Fruit fly (Drosophila melanogaster) whole organism, prepupa: Measurements from ENCODE around the gene CG32650.
A peak's percentile ranks its signal among the peaks of the same experiment; 100 is the strongest.

Experiments used
- Blimp-1 ChIP-seq: fragments of 200-800 bp; sonication (Bioruptor generic); optimal IDR thresholded peaks from 3 replicates; lab custom pipeline; 2017; ENCODE audit warnings: missing biosample characterization, missing genetic modification characterization, mild to moderate bottlenecking, moderate library complexity, missing genetic modification reagents
- CG10669 ChIP-seq: fragments of 200-800 bp; sonication (Bioruptor generic); optimal IDR thresholded peaks from 3 replicates; lab custom pipeline; 2018; ENCODE audit warnings: missing biosample characterization, mild to moderate bottlenecking, missing genetic modification characterization, moderate library complexity
- CG11294 ChIP-seq: fragments of 200-800 bp; sonication (Bioruptor generic); IDR thresholded peaks from 2 replicates; pipeline ENCODE4 v1.3.6; 2022; ENCODE audit warnings: missing biosample characterization, missing genetic modification characterization
- CG11762 ChIP-seq: fragments of 200-800 bp; sonication (Bioruptor generic); optimal IDR thresholded peaks from 3 replicates; lab custom pipeline; 2016; ENCODE audit warnings: missing biosample characterization, missing genetic modification characterization; ENCODE audit not compliant: insufficient read depth
- CG15336 ChIP-seq: fragments of 200-800 bp; sonication (Bioruptor generic); IDR thresholded peaks from 2 replicates; pipeline ENCODE4 v1.3.6; 2022; ENCODE audit warnings: missing biosample characterization, missing genetic modification characterization
- CG1621 ChIP-seq: fragments of 200-800 bp; sonication (Bioruptor generic); optimal IDR thresholded peaks from 3 replicates; lab custom pipeline; 2018; ENCODE audit warnings: missing biosample characterization, mild to moderate bottlenecking, missing genetic modification characterization
- CG16779 ChIP-seq: fragments of 200-800 bp; sonication (Bioruptor generic); optimal IDR thresholded peaks from 3 replicates; lab custom pipeline; 2017; ENCODE audit warnings: missing biosample characterization, mild to moderate bottlenecking, missing genetic modification characterization
- CG3032 ChIP-seq: fragments of 200-800 bp; optimal IDR thresholded peaks from 2 replicates; lab custom pipeline; 2019; ENCODE audit warnings: missing biosample characterization, mild to moderate bottlenecking, missing genetic modification characterization, moderate library complexity
- CG31627 ChIP-seq: fragments of 200-800 bp; sonication (Bioruptor generic); optimal IDR thresholded peaks from 3 replicates; lab custom pipeline; 2016; ENCODE audit warnings: missing biosample characterization, missing genetic modification characterization
- CG32006 ChIP-seq: fragments of 200-800 bp; sonication (Bioruptor generic); optimal IDR thresholded peaks from 3 replicates; lab custom pipeline; 2017; ENCODE audit warnings: missing biosample characterization, mild to moderate bottlenecking, missing genetic modification characterization
- CG34406 ChIP-seq: fragments of 200-800 bp; sonication (Bioruptor generic); optimal IDR thresholded peaks from 3 replicates; lab custom pipeline; 2016; ENCODE audit warnings: missing biosample characterization, missing genetic modification characterization
- CG3919 ChIP-seq: fragments of 200-800 bp; sonication (Bioruptor generic); optimal IDR thresholded peaks from 3 replicates; lab custom pipeline; 2016; ENCODE audit warnings: missing biosample characterization, missing genetic modification characterization
- CG6163 ChIP-seq: fragments of 200-800 bp; sonication (Bioruptor generic); IDR thresholded peaks from 3 replicates; pipeline ENCODE4 v1.3.6; 2022; ENCODE audit warnings: missing biosample characterization, missing genetic modification characterization
- CG6276 ChIP-seq: fragments of 200-800 bp; sonication (Bioruptor generic); optimal IDR thresholded peaks from 2 replicates; lab custom pipeline; 2017; ENCODE audit warnings: missing biosample characterization, mild to moderate bottlenecking, missing genetic modification characterization
- CG6792 ChIP-seq: fragments of 200-800 bp; sonication (Bioruptor generic); optimal IDR thresholded peaks from 3 replicates; lab custom pipeline; 2016; ENCODE audit warnings: missing biosample characterization, missing genetic modification characterization
- CG6808 ChIP-seq: fragments of 200-800 bp; sonication (Bioruptor generic); optimal IDR thresholded peaks from 3 replicates; lab custom pipeline; 2017; ENCODE audit warnings: missing biosample characterization, missing genetic modification characterization, mild to moderate bottlenecking, moderate library complexity, missing genetic modification reagents
- CG8119 ChIP-seq: fragments of 200-800 bp; sonication (Bioruptor generic); IDR thresholded peaks from 3 replicates; pipeline ENCODE4 v1.3.6; 2022; ENCODE audit warnings: missing biosample characterization, missing genetic modification characterization
- CG8632 ChIP-seq: fragments of 200-800 bp; sonication (Bioruptor generic); optimal IDR thresholded peaks from 3 replicates; lab custom pipeline; 2016; ENCODE audit warnings: missing biosample characterization, missing genetic modification characterization
- Eip75B ChIP-seq: fragments of 200-800 bp; sonication (Bioruptor generic); optimal IDR thresholded peaks from 3 replicates; lab custom pipeline; 2016; ENCODE audit warnings: missing biosample characterization, missing genetic modification characterization
- Eip78C ChIP-seq: fragments of 200-800 bp; sonication (Bioruptor generic); peaks from one replicate; lab custom pipeline; 2016; ENCODE audit warnings: missing biosample characterization, missing genetic modification characterization
- Eip93F ChIP-seq: fragments of 200-800 bp; sonication (Bioruptor generic); optimal IDR thresholded peaks from 2 replicates; lab custom pipeline; 2016; ENCODE audit warnings: missing biosample characterization, mild to moderate bottlenecking, missing genetic modification characterization
- Gug ChIP-seq: fragments of 200-800 bp; sonication (Bioruptor generic); IDR thresholded peaks from 2 replicates; pipeline ENCODE4 v1.3.6; 2022; ENCODE audit warnings: missing biosample characterization, missing genetic modification characterization
- Hr38 ChIP-seq: sonication (Bioruptor generic); optimal IDR thresholded peaks from 2 replicates; lab custom pipeline; 2016; ENCODE audit warnings: missing biosample characterization, missing genetic modification characterization
- Hr39 ChIP-seq: fragments of 200-800 bp; sonication (Bioruptor generic); optimal IDR thresholded peaks from 2 replicates; lab custom pipeline; 2016; ENCODE audit warnings: missing biosample characterization, missing genetic modification characterization
- Hr4 ChIP-seq: fragments of 200-800 bp; sonication (Bioruptor generic); optimal IDR thresholded peaks from 3 replicates; lab custom pipeline; 2016; ENCODE audit warnings: missing biosample characterization, missing genetic modification characterization
- Lpt ChIP-seq: fragments of 200-800 bp; sonication (Bioruptor generic); optimal IDR thresholded peaks from 3 replicates; lab custom pipeline; 2016; ENCODE audit warnings: missing biosample characterization, missing genetic modification characterization
- Met ChIP-seq: fragments of 200-800 bp; sonication (Bioruptor generic); optimal IDR thresholded peaks from 3 replicates; lab custom pipeline; 2016; ENCODE audit warnings: missing biosample characterization, missing genetic modification characterization
- OdsH ChIP-seq: fragments of 200-800 bp; sonication (Bioruptor generic); optimal IDR thresholded peaks from 3 replicates; lab custom pipeline; 2016; ENCODE audit warnings: missing biosample characterization, missing genetic modification characterization
- Sox102F ChIP-seq: fragments of 200-800 bp; sonication (Bioruptor generic); optimal IDR thresholded peaks from 2 replicates; lab custom pipeline; 2016; ENCODE audit warnings: missing biosample characterization, mild to moderate bottlenecking, missing genetic modification characterization
- Sox14 ChIP-seq: fragments of 200-800 bp; sonication (Bioruptor generic); optimal IDR thresholded peaks from 3 replicates; lab custom pipeline; 2016; ENCODE audit warnings: missing biosample characterization, missing genetic modification characterization
- Sox15 ChIP-seq: fragments of 200-800 bp; sonication (Bioruptor generic); optimal IDR thresholded peaks from 3 replicates; lab custom pipeline; 2016; ENCODE audit warnings: missing biosample characterization, missing genetic modification characterization
- achi ChIP-seq: fragments of 200-800 bp; sonication (Bioruptor generic); optimal IDR thresholded peaks from 3 replicates; lab custom pipeline; 2016; ENCODE audit warnings: missing biosample characterization, missing genetic modification characterization
- acj6 ChIP-seq: fragments of 200-800 bp; sonication (Bioruptor generic); optimal IDR thresholded peaks from 3 replicates; lab custom pipeline; 2016; ENCODE audit warnings: missing biosample characterization, missing genetic modification characterization
- cyc ChIP-seq: fragments of 200-800 bp; sonication (Bioruptor generic); optimal IDR thresholded peaks from 3 replicates; lab custom pipeline; 2016; ENCODE audit warnings: missing biosample characterization, missing genetic modification characterization
- dac ChIP-seq: fragments of 200-800 bp; sonication (Bioruptor generic); optimal IDR thresholded peaks from 2 replicates; lab custom pipeline; 2017; ENCODE audit warnings: missing biosample characterization, mild to moderate bottlenecking, missing genetic modification characterization
- dsx ChIP-seq: fragments of 200-800 bp; optimal IDR thresholded peaks from 3 replicates; lab custom pipeline; 2019; ENCODE audit warnings: missing biosample characterization, mild to moderate bottlenecking, missing genetic modification characterization, moderate library complexity; ENCODE audit not compliant: poor library complexity, severe bottlenecking
- eg ChIP-seq: fragments of 200-800 bp; sonication (Bioruptor generic); IDR thresholded peaks from 3 replicates; pipeline ENCODE4 v1.3.6; 2022; ENCODE audit warnings: missing biosample characterization, missing genetic modification characterization
- esn ChIP-seq: fragments of 200-800 bp; sonication (Bioruptor generic); optimal IDR thresholded peaks from 2 replicates; lab custom pipeline; 2016; ENCODE audit warnings: missing biosample characterization, mild to moderate bottlenecking, missing genetic modification characterization, moderate library complexity
- fkh ChIP-seq: fragments of 200-800 bp; sonication (Bioruptor generic); optimal IDR thresholded peaks from 3 replicates; lab custom pipeline; 2017; ENCODE audit warnings: missing biosample characterization, mild to moderate bottlenecking, missing genetic modification characterization, moderate library complexity
- lz ChIP-seq: fragments of 200-800 bp; sonication (Bioruptor generic); optimal IDR thresholded peaks from 3 replicates; lab custom pipeline; 2016; ENCODE audit warnings: missing biosample characterization, missing genetic modification characterization
- pdm3 ChIP-seq: fragments of 200-800 bp; sonication (Bioruptor generic); optimal IDR thresholded peaks from 3 replicates; lab custom pipeline; 2016; ENCODE audit warnings: missing biosample characterization, missing genetic modification characterization
- ss ChIP-seq, 2 experiments: fragments of 200-800 bp; sonication (Bioruptor generic); optimal IDR thresholded peaks; 2 replicates in 1 of 2; 3 replicates in 1 of 2; lab custom pipeline; 2017 to 2018; ENCODE audit warnings: mild to moderate bottlenecking in 2 of 2, missing biosample characterization in 2 of 2, missing genetic modification characterization in 2 of 2, moderate library complexity in 1 of 2
- svp ChIP-seq: fragments of 200-800 bp; sonication (Bioruptor generic); peaks from one replicate; lab custom pipeline; 2016; ENCODE audit warnings: missing biosample characterization, missing genetic modification characterization
- topi ChIP-seq: fragments of 200-800 bp; sonication (Bioruptor generic); optimal IDR thresholded peaks from 3 replicates; lab custom pipeline; 2016; ENCODE audit warnings: missing biosample characterization, missing genetic modification characterization
- vri ChIP-seq: fragments of 200-800 bp; sonication (Bioruptor generic); optimal IDR thresholded peaks from 3 replicates; lab custom pipeline; 2016; ENCODE audit warnings: missing biosample characterization, mild to moderate bottlenecking, missing genetic modification characterization

The CG32650 gene

DNA sequence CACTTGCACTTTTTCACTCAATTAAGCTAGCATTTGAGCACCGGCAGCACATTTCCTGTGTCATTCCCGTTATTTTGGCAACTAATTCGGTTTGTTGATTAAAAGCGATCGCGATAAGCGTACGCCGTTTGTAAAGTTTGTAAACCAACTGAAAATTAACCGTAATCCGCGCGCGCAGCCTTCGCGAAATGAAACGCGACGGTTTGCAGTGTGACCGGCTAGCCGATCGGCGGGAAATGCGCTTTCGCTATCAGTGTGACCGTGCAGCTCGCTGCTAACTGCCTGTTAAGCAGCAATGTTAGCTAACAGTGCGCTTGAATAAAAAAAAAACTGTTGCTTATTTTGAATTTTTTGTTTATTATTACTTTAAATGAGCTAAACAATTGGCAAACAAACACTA lies 1.3 kb downstream of the CG32650 start, which contains the start of gene Pde9:
Gene Pde9, minus strand, starts transcription at position 178 of the 400 bp plus-strand sequence.
- peak; percentile 29 for TF ChIP-seq CG1621
- no peak for TF ChIP-seq Sox15 (GFP tag; lab: Kevin White, UChicago)
- peak; percentile 60 for TF ChIP-seq Eip78C (GFP tag; lab: Kevin White, UChicago)
- no peak for TF ChIP-seq CG8119 (GFP tag; lab: Robert Waterston, UW)
- TF ChIP-seq CG6808 (GFP tag; lab: Kevin White, UChicago) = peak; percentile 11
- TF ChIP-seq esn = peak; percentile 1
- TF ChIP-seq eg (GFP tag; lab: Robert Waterston, UW) = 0 out of 3 replicates have a peak, but pooled peaks have one; percentile 29

DNA sequence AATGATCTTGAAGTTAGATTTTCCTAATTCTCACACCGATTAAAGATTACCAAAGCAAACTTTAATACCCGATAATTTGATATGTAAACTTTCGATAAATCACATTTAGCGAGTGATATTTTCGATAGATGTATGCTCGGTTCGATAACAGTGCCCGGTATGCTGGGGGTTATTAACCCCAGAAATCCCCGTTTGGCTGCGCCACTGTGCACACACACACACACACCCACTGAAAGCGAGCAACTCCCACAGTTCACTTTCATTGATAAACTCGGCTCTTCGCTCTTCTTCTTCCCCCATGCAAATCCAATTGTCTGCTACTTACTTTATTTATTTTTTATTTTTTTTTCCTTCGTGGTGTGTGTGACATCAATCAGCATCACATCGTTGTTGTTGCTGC lies 2.1 kb downstream of the CG32650 start:
- no peak for TF ChIP-seq acj6 (GFP tag; lab: Kevin White, UChicago)
- no peak for TF ChIP-seq ss (GFP tag; optimal IDR thresholded peaks at IDR 0.05; lab: Kevin White, UChicago)
- peak; percentile 24 for TF ChIP-seq Blimp-1
- TF ChIP-seq Sox15 (GFP tag; lab: Kevin White, UChicago) = no peak
- TF ChIP-seq CG15336 (GFP tag; lab: Robert Waterston, UW) = peak; percentile 23; the same call in 1 of the 2 replicates
- no peak for TF ChIP-seq Eip75B
- TF ChIP-seq Eip78C (GFP tag; lab: Kevin White, UChicago) = peak; percentile 62
- TF ChIP-seq Hr39 (GFP tag; lab: Kevin White, UChicago) = peak; percentile 23
- peak; percentile 56 for TF ChIP-seq CG32006
- TF ChIP-seq pdm3 = peak; percentile 36
- peak; percentile 91 for TF ChIP-seq svp (GFP tag; lab: Kevin White, UChicago)
- TF ChIP-seq OdsH = peak; percentile 14
- TF ChIP-seq CG10669 (GFP tag; lab: Kevin White, UChicago) = peak; percentile 10
- peak; percentile 3 for TF ChIP-seq CG34406 (GFP tag; lab: Kevin White, UChicago)
- TF ChIP-seq CG31627 (GFP tag; lab: Kevin White, UChicago) = peak; percentile 38
- no peak for TF ChIP-seq CG16779 (tag; lab: Kevin White, UChicago)
- TF ChIP-seq Gug (GFP tag; lab: Robert Waterston, UW) = peak; percentile 31
- peak; percentile 25 for TF ChIP-seq CG1621
- TF ChIP-seq CG3032 (tag; lab: Kevin White, UChicago) = peak; percentile 36
- TF ChIP-seq dsx = peak; percentile 1
- TF ChIP-seq CG8119 (GFP tag; lab: Robert Waterston, UW) = no peak
- TF ChIP-seq eg (GFP tag; lab: Robert Waterston, UW) = peak; percentile 69
- peak; percentile 23 for TF ChIP-seq esn
- TF ChIP-seq Hr4 (GFP tag; lab: Kevin White, UChicago) = no peak
- no peak for TF ChIP-seq fkh (GFP tag; lab: Kevin White, UChicago)
- TF ChIP-seq Met (GFP tag; lab: Kevin White, UChicago) = peak; percentile 36
- peak; percentile 59; the same call in 2 of the 3 replicates for TF ChIP-seq CG6163
- TF ChIP-seq cyc = no peak
- peak; percentile 28 for TF ChIP-seq Sox14 (GFP tag; lab: Kevin White, UChicago)
- TF ChIP-seq CG6808 (GFP tag; lab: Kevin White, UChicago) = no peak
- TF ChIP-seq achi (GFP tag; lab: Kevin White, UChicago) = peak; percentile 42

DNA sequence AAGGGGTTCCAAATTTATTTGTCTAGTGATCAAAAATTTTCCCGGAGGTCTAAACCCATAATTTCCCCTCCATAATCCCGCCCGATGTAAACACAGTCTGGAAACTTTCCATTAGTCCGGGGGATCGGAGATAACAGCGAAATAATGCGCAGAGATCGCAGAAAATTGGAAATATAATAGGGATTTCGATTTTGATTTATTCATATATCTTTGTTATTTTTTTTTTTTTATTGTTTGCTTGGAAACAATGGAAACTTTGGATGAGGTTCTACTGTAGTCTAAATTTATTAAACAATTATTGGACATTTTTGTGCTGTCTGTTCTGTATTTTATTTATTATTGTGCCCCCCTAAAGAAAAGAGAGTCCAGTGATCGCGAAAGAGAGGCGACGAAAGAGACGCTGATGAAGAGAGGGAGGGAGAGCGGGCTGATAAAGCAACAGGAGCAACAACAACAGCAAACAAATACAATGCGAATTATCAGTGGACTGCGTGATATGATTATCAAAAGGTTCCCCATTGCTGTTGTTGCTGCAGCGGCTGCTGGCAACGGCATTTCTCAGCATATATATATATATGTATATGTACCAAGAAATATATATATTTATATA lies 3.2 kb downstream of the CG32650 start:
- TF ChIP-seq CG6276 (GFP tag; lab: Kevin White, UChicago) (peak; percentile 18), CG16779 (tag; lab: Kevin White, UChicago) (no peak), Eip78C (GFP tag; lab: Kevin White, UChicago) (peak; percentile 77), CG11294 (no peak), CG11762 (GFP tag; lab: Kevin White, UChicago) (no peak), dac (GFP tag; lab: Kevin White, UChicago) (no peak), CG8632 (GFP tag; lab: Kevin White, UChicago) (no peak), svp (GFP tag; lab: Kevin White, UChicago) (peak; percentile 83), achi (GFP tag; lab: Kevin White, UChicago) (no peak), Hr38 (GFP tag; lab: Kevin White, UChicago) (no peak), Eip93F (GFP tag; lab: Kevin White, UChicago) (peak; percentile 42), Sox102F (GFP tag; lab: Kevin White, UChicago) (peak; percentile 25), Sox14 (GFP tag; lab: Kevin White, UChicago) (no peak), CG3919 (GFP tag; lab: Kevin White, UChicago) (no peak), pdm3 (no peak), Lpt (GFP tag; lab: Kevin White, UChicago) (no peak), fkh (GFP tag; lab: Kevin White, UChicago) (no peak), ss (GFP tag; optimal IDR thresholded peaks at IDR 0.05; lab: Kevin White, UChicago) (peak; percentile 24 to 47), Hr4 (GFP tag; lab: Kevin White, UChicago) (no peak), esn (peak; percentile 45), lz (GFP tag; lab: Kevin White, UChicago) (peak; percentile 29), vri (GFP tag; lab: Kevin White, UChicago) (peak; percentile 35), CG6792 (GFP tag; lab: Kevin White, UChicago) (no peak), Met (GFP tag; lab: Kevin White, UChicago) (peak; percentile 42), Eip75B (no peak), CG31627 (GFP tag; lab: Kevin White, UChicago) (peak; percentile 32), acj6 (GFP tag; lab: Kevin White, UChicago) (peak; percentile 8), Gug (GFP tag; lab: Robert Waterston, UW) (no peak), topi (GFP tag; lab: Kevin White, UChicago) (peak; percentile 41)
